Fruit fly (Drosophila melanogaster) S2 (cell line): Measurements from ENCODE around the gene crol.

Experiments
- CG8478 ChIP-seq: fragments of >200 bp; optimal IDR thresholded peaks from 2 replicates; lab custom pipeline; 2018
- CTCF ChIP-seq, 2 experiments: fragments of >200 bp; optimal IDR thresholded peaks; 2 replicates each; lab custom pipeline; 2018

dm6 chr2L:11806701-11807674 lies 2.2 kb downstream of the crol start:
- TF ChIP-seq CG8478 (no peak), CTCF (optimal IDR thresholded peaks at IDR 0.05; lab: Kevin White, UChicago) (no peak)
